Worm (Caenorhabditis elegans) whole organism, L3 larva: ENCODE data around the gene F41D9.2.

Experiments
- aly-2 ChIP-seq: fragments of 150-350 bp; optimal IDR thresholded peaks from 2 replicates; lab custom pipeline; 2014; ENCODE audit warnings: missing biosample characterization, missing genetic modification characterization
- daf-12 ChIP-seq: fragments of 150-350 bp; optimal IDR thresholded peaks from 2 replicates; lab custom pipeline; 2014; ENCODE audit warnings: missing biosample characterization, missing genetic modification reagents, missing genetic modification characterization
- egl-27 ChIP-seq: sonication (generic microtip); optimal IDR thresholded peaks from 4 replicates; lab custom pipeline; 2017; ENCODE audit warnings: missing biosample characterization, missing genetic modification reagents, missing genetic modification characterization
- elt-2 ChIP-seq: sonication (generic microtip); optimal IDR thresholded peaks from 2 replicates; lab custom pipeline; 2016; ENCODE audit warnings: missing genetic modification reagents, mild to moderate bottlenecking, missing genetic modification characterization, missing compliant biosample characterization
- elt-3 ChIP-seq, 3 experiments: fragments of 150-350 bp in 1 of 3; sonication (generic microtip) in 2 of 3; optimal IDR thresholded peaks; 2 replicates in 2 of 3; 4 replicates in 1 of 3; lab custom pipeline; 2014 to 2017; ENCODE audit warnings: missing biosample characterization in 3 of 3, missing genetic modification characterization in 3 of 3
- fos-1 ChIP-seq: fragments of 150-350 bp; optimal IDR thresholded peaks from 2 replicates; lab custom pipeline; 2014; ENCODE audit warnings: missing biosample characterization, missing genetic modification characterization
- jun-1 ChIP-seq: fragments of 150-350 bp; optimal IDR thresholded peaks from 2 replicates; lab custom pipeline; 2014; ENCODE audit warnings: missing biosample characterization, missing genetic modification reagents, missing genetic modification characterization
- nfya-1 ChIP-seq: sonication (generic microtip); optimal IDR thresholded peaks from 2 replicates; lab custom pipeline; 2017; ENCODE audit warnings: missing genetic modification characterization, mild to moderate bottlenecking, missing compliant biosample characterization, antibody characterized with exemption, moderate library complexity; ENCODE audit not compliant: insufficient read depth
- nhr-43 ChIP-seq: sonication (generic microtip); optimal IDR thresholded peaks from 2 replicates; lab custom pipeline; 2016; ENCODE audit warnings: mild to moderate bottlenecking, missing genetic modification characterization, missing compliant biosample characterization; ENCODE audit not compliant: poor library complexity, severe bottlenecking
- nhr-76 ChIP-seq: fragments of 150-350 bp; sonication (generic microtip); optimal IDR thresholded peaks from 5 replicates; lab custom pipeline; 2014; ENCODE audit warnings: missing biosample characterization, missing genetic modification characterization
- unc-62 ChIP-seq: fragments of 150-350 bp; sonication (generic microtip); optimal IDR thresholded peaks from 4 replicates; lab custom pipeline; 2014; ENCODE audit warnings: missing biosample characterization, missing genetic modification reagents, missing genetic modification characterization

ce11 chrX:8419252-8419651, 34.5 kb upstream of the F41D9.2 start:
- TF ChIP-seq nhr-76 (tag; lab: Kevin White, UChicago): no peak
- peak; percentile 28 for TF ChIP-seq elt-2 (tag; lab: Kevin White, UChicago)
- TF ChIP-seq nhr-43 (tag; lab: Kevin White, UChicago): no peak
- no peak for TF ChIP-seq elt-3 (tag; optimal IDR thresholded peaks at IDR 0.05; lab: Kevin White, UChicago)
- TF ChIP-seq unc-62 (GFP tag; lab: Kevin White, UChicago): no peak
- TF ChIP-seq egl-27 (tag; lab: Kevin White, UChicago): no peak
- TF ChIP-seq jun-1 (tag; lab: Kevin White, UChicago): no peak
- TF ChIP-seq aly-2 (tag; lab: Kevin White, UChicago): no peak
- no peak for TF ChIP-seq daf-12 (tag; lab: Kevin White, UChicago)
- TF ChIP-seq nfya-1: no peak
- no peak for TF ChIP-seq fos-1
